Worm (Caenorhabditis elegans) whole organism, late embryonic: Measurements from ENCODE around the gene F58D12.1.

ENCODE experiments used
- C38D4.7 ChIP-seq: fragments of 200-800 bp; sonication (Bioruptor generic); optimal IDR thresholded peaks from 2 replicates; lab custom pipeline; 2018; ENCODE audit warnings: mild to moderate bottlenecking, missing genetic modification characterization, moderate library complexity, missing compliant biosample characterization
- K09A11.1 ChIP-seq: sonication (generic microtip); optimal IDR thresholded peaks from 2 replicates; lab custom pipeline; 2017; ENCODE audit warnings: antibody characterized with exemption, mild to moderate bottlenecking, missing genetic modification characterization, missing compliant biosample characterization; ENCODE audit not compliant: insufficient read depth
- T23F11.4 ChIP-seq: fragments of 200-800 bp; sonication (Bioruptor generic); optimal IDR thresholded peaks from 2 replicates; lab custom pipeline; 2018; ENCODE audit warnings: mild to moderate bottlenecking, missing genetic modification characterization, missing compliant biosample characterization
- Y22D7AL.16 ChIP-seq: sonication (generic microtip); optimal IDR thresholded peaks from 2 replicates; lab custom pipeline; 2016; ENCODE audit warnings: missing genetic modification characterization, missing compliant biosample characterization
- ahr-1 ChIP-seq: sonication (generic microtip); optimal IDR thresholded peaks from 2 replicates; lab custom pipeline; 2016; ENCODE audit warnings: missing genetic modification characterization, missing compliant biosample characterization
- ama-1 ChIP-seq: fragments of 150-350 bp; optimal IDR thresholded peaks from 2 replicates; lab custom pipeline; 2014
- ceh-2 ChIP-seq: sonication (generic microtip); optimal IDR thresholded peaks from 2 replicates; lab custom pipeline; 2016; ENCODE audit warnings: missing genotype, missing genetic modification characterization, missing compliant biosample characterization
- ceh-22 ChIP-seq: sonication (generic microtip); optimal IDR thresholded peaks from 2 replicates; lab custom pipeline; 2017; ENCODE audit warnings: missing biosample characterization, missing genetic modification characterization
- ceh-24 ChIP-seq: sonication (generic microtip); optimal IDR thresholded peaks from 2 replicates; lab custom pipeline; 2016; ENCODE audit warnings: mild to moderate bottlenecking, missing genetic modification characterization, missing compliant biosample characterization
- ceh-30 ChIP-seq: fragments of 150-350 bp; optimal IDR thresholded peaks from 2 replicates; lab custom pipeline; 2014; ENCODE audit warnings: missing biosample characterization, missing genetic modification characterization
- ceh-48 ChIP-seq: sonication (generic microtip); optimal IDR thresholded peaks from 2 replicates; lab custom pipeline; 2016; ENCODE audit warnings: missing genetic modification characterization, inconsistent platforms, missing compliant biosample characterization
- ceh-6 ChIP-seq: fragments of 200-800 bp; sonication (Bioruptor generic); optimal IDR thresholded peaks from 2 replicates; lab custom pipeline; 2018; ENCODE audit warnings: mild to moderate bottlenecking, missing genetic modification characterization, missing compliant biosample characterization
- ceh-9 ChIP-seq: sonication (generic microtip); optimal IDR thresholded peaks from 2 replicates; lab custom pipeline; 2016; ENCODE audit warnings: mild to moderate bottlenecking, missing genetic modification characterization, inconsistent platforms, missing compliant biosample characterization
- dve-1 ChIP-seq: sonication (generic microtip); optimal IDR thresholded peaks from 2 replicates; lab custom pipeline; 2017; ENCODE audit warnings: antibody characterized with exemption, mild to moderate bottlenecking, missing genetic modification characterization, missing compliant biosample characterization
- elt-2 ChIP-seq: sonication (generic microtip); optimal IDR thresholded peaks from 2 replicates; lab custom pipeline; 2016; ENCODE audit warnings: missing genetic modification reagents, missing genetic modification characterization, missing compliant biosample characterization
- elt-4 ChIP-seq: sonication (generic microtip); optimal IDR thresholded peaks from 2 replicates; lab custom pipeline; 2016; ENCODE audit warnings: missing genetic modification characterization, missing compliant biosample characterization
- ets-4 ChIP-seq: sonication (generic microtip); optimal IDR thresholded peaks from 2 replicates; lab custom pipeline; 2016; ENCODE audit warnings: missing genetic modification characterization, missing compliant biosample characterization
- fkh-6 ChIP-seq: sonication (generic microtip); optimal IDR thresholded peaks from 2 replicates; lab custom pipeline; 2016; ENCODE audit warnings: missing genetic modification characterization, missing compliant biosample characterization
- hlh-13 ChIP-seq: fragments of 200-800 bp; sonication (Bioruptor generic); optimal IDR thresholded peaks from 2 replicates; lab custom pipeline; 2018; ENCODE audit warnings: mild to moderate bottlenecking, missing genetic modification characterization, missing compliant biosample characterization
- hlh-15 ChIP-seq: sonication (generic microtip); optimal IDR thresholded peaks from 2 replicates; lab custom pipeline; 2016; ENCODE audit warnings: missing genetic modification characterization, missing compliant biosample characterization
- hlh-30 ChIP-seq: sonication (generic microtip); optimal IDR thresholded peaks from 2 replicates; lab custom pipeline; 2017; ENCODE audit warnings: antibody characterized with exemption, missing genetic modification characterization, missing compliant biosample characterization; ENCODE audit not compliant: insufficient read depth
- hlh-6 ChIP-seq: sonication (generic microtip); optimal IDR thresholded peaks from 2 replicates; lab custom pipeline; 2016; ENCODE audit warnings: missing genotype, missing genetic modification characterization, missing compliant biosample characterization
- hlh-8 ChIP-seq: sonication (generic microtip); optimal IDR thresholded peaks from 2 replicates; lab custom pipeline; 2016; ENCODE audit warnings: missing genotype, missing genetic modification characterization, missing compliant biosample characterization
- lim-6 ChIP-seq: sonication (generic microtip); optimal IDR thresholded peaks from 2 replicates; lab custom pipeline; 2016; ENCODE audit warnings: missing genetic modification characterization, missing compliant biosample characterization
- madf-2 ChIP-seq: sonication (generic microtip); optimal IDR thresholded peaks from 2 replicates; lab custom pipeline; 2017; ENCODE audit warnings: missing genetic modification characterization, missing compliant biosample characterization
- nfya-1 ChIP-seq: sonication (generic microtip); optimal IDR thresholded peaks from 2 replicates; lab custom pipeline; 2017; ENCODE audit warnings: missing genetic modification characterization, mild to moderate bottlenecking, missing compliant biosample characterization, antibody characterized with exemption, moderate library complexity
- npax-4 ChIP-seq: sonication (generic microtip); optimal IDR thresholded peaks from 2 replicates; lab custom pipeline; 2016; ENCODE audit warnings: missing genetic modification characterization, missing compliant biosample characterization
- odd-2 ChIP-seq: sonication (generic microtip); optimal IDR thresholded peaks from 2 replicates; lab custom pipeline; 2017; ENCODE audit warnings: antibody characterized with exemption, mild to moderate bottlenecking, missing genetic modification characterization, missing compliant biosample characterization
- pqm-1 ChIP-seq: sonication (generic microtip); optimal IDR thresholded peaks from 2 replicates; lab custom pipeline; 2016; ENCODE audit warnings: missing genetic modification characterization, missing compliant biosample characterization
- syd-9 ChIP-seq: sonication (generic microtip); optimal IDR thresholded peaks from 2 replicates; lab custom pipeline; 2016; ENCODE audit warnings: mild to moderate bottlenecking, missing genetic modification characterization, moderate library complexity, missing compliant biosample characterization
- ttx-3 ChIP-seq: sonication (generic microtip); optimal IDR thresholded peaks from 2 replicates; lab custom pipeline; 2016; ENCODE audit warnings: missing genetic modification reagents, missing genetic modification characterization, missing compliant biosample characterization
- unc-3 ChIP-seq, 2 experiments: fragments of 200-800 bp in 1 of 2; sonication (Bioruptor generic) in 1 of 2; sonication (generic microtip) in 1 of 2; conservative IDR thresholded peaks in 1 of 2; optimal IDR thresholded peaks in 1 of 2; 2 replicates each; pipeline versions ENCODE4 v1.3.6 to Lab custom; 2016 to 2022; ENCODE audit warnings: missing compliant biosample characterization in 2 of 2, missing genetic modification characterization in 2 of 2, missing genetic modification reagents in 1 of 2
- unc-55 ChIP-seq: sonication (generic microtip); optimal IDR thresholded peaks from 2 replicates; lab custom pipeline; 2017; ENCODE audit warnings: missing biosample characterization, missing genetic modification reagents, missing genetic modification characterization
- zip-5 ChIP-seq: sonication (generic microtip); optimal IDR thresholded peaks from 2 replicates; lab custom pipeline; 2016; ENCODE audit warnings: missing genetic modification characterization, missing compliant biosample characterization
- ztf-16 ChIP-seq: sonication (generic microtip); optimal IDR thresholded peaks from 2 replicates; lab custom pipeline; 2017; ENCODE audit warnings: missing genetic modification characterization, missing compliant biosample characterization

F58D12.1 gene

ce11 chrV:14057540-14057939, 8.2 kb downstream of the F58D12.1 start, which contains the start of gene F58D12.3:
F58D12.3 (plus strand) TSS chrV:14057840.
- no peak for TF ChIP-seq ceh-22
- TF ChIP-seq ama-1 (lab: Kevin White, UChicago) = no peak
- TF ChIP-seq nfya-1 (tag; lab: Kevin White, UChicago) = no peak
- TF ChIP-seq unc-3 (GFP tag; conservative IDR thresholded peaks at IDR 0.05; lab: Robert Waterston, UW) = no peak
- TF ChIP-seq unc-3 (tag; optimal IDR thresholded peaks at IDR 0.05; lab: Kevin White, UChicago) = no peak
- no peak for TF ChIP-seq unc-55 (GFP tag; lab: Kevin White, UChicago)
- TF ChIP-seq C38D4.7 (GFP tag; lab: Kevin White, UChicago) = no peak
- no peak for TF ChIP-seq elt-2 (tag; lab: Kevin White, UChicago)

ce11 chrV:14063980-14064379, 14.6 kb downstream of the F58D12.1 start:
- TF ChIP-seq unc-3 (GFP tag; conservative IDR thresholded peaks at IDR 0.05; lab: Robert Waterston, UW) = no peak
- no peak for TF ChIP-seq unc-3 (tag; optimal IDR thresholded peaks at IDR 0.05; lab: Kevin White, UChicago)
- no peak for TF ChIP-seq pqm-1 (tag; lab: Kevin White, UChicago)
- TF ChIP-seq ceh-48 (tag; lab: Kevin White, UChicago) = no peak
- TF ChIP-seq ceh-30 = no peak
- TF ChIP-seq ahr-1 = no peak
- peak; percentile 94 for TF ChIP-seq nfya-1 (tag; lab: Kevin White, UChicago)
- no peak for TF ChIP-seq K09A11.1 (tag; lab: Kevin White, UChicago)

ce11 chrV:14064422-14064821, 15.0 kb downstream of the F58D12.1 start, which contains the start of gene D1086.21:
D1086.21 (plus strand) TSS chrV:14064722.
- TF ChIP-seq hlh-15 (no peak), K09A11.1 (tag; lab: Kevin White, UChicago) (no peak), ztf-16 (tag; lab: Kevin White, UChicago) (no peak), hlh-8 (tag; lab: Kevin White, UChicago) (no peak), lim-6 (tag; lab: Kevin White, UChicago) (no peak), hlh-6 (tag; lab: Kevin White, UChicago) (no peak), zip-5 (no peak), ama-1 (lab: Kevin White, UChicago) (no peak), ceh-2 (tag; lab: Kevin White, UChicago) (no peak), unc-55 (GFP tag; lab: Kevin White, UChicago) (no peak), ceh-9 (tag; lab: Kevin White, UChicago) (no peak), Y22D7AL.16 (tag; lab: Kevin White, UChicago) (no peak), hlh-13 (no peak), ceh-6 (no peak), elt-4 (tag; lab: Kevin White, UChicago) (no peak), ahr-1 (no peak), madf-2 (tag; lab: Kevin White, UChicago) (no peak), syd-9 (tag; lab: Kevin White, UChicago) (no peak), ceh-24 (tag; lab: Kevin White, UChicago) (no peak)

ce11 chrV:14067816-14068296, 18.5 kb downstream of the F58D12.1 start, which contains the start of gene D1086.17:
D1086.17 (plus strand) TSS chrV:14067866.
- TF ChIP-seq ama-1 (lab: Kevin White, UChicago) (no peak), fkh-6 (tag; lab: Kevin White, UChicago) (no peak), ttx-3 (tag; lab: Kevin White, UChicago) (no peak), dve-1 (tag; lab: Kevin White, UChicago) (no peak), odd-2 (no peak), ets-4 (tag; lab: Kevin White, UChicago) (no peak), ceh-24 (tag; lab: Kevin White, UChicago) (no peak), T23F11.4 (GFP tag; lab: Kevin White, UChicago) (no peak), hlh-6 (tag; lab: Kevin White, UChicago) (no peak)
- TF ChIP-seq, all 69 proteins: peak for 0

ce11 chrV:14069899-14070298, 20.5 kb downstream of the F58D12.1 start:
- TF ChIP-seq ceh-9 (tag; lab: Kevin White, UChicago) (no peak), npax-4 (tag; lab: Kevin White, UChicago) (no peak), hlh-30 (tag; lab: Kevin White, UChicago) (no peak), ceh-2 (tag; lab: Kevin White, UChicago) (no peak), Y22D7AL.16 (tag; lab: Kevin White, UChicago) (no peak)
- TF ChIP-seq, all 69 proteins: peak for 0
